Fruit fly (Drosophila melanogaster) whole organism, pupa: Measurements from ENCODE around the gene CHKov2.

ENCODE experiments used
- CG10348 ChIP-seq: fragments of 200-800 bp; sonication (Bioruptor generic); IDR thresholded peaks from 2 replicates; pipeline ENCODE4 v1.3.6; 2022; ENCODE audit warnings: missing biosample characterization, missing genetic modification characterization
- CG14655 ChIP-seq: fragments of 200-800 bp; sonication (Bioruptor generic); optimal IDR thresholded peaks from 3 replicates; lab custom pipeline; 2017; ENCODE audit warnings: mild to moderate bottlenecking, missing biosample characterization, missing genetic modification reagents, missing genetic modification characterization
- CG34367 ChIP-seq: fragments of 200-800 bp; sonication (Bioruptor generic); optimal IDR thresholded peaks from 2 replicates; lab custom pipeline; 2018; ENCODE audit warnings: missing biosample characterization, mild to moderate bottlenecking, missing genetic modification characterization
- CG4496 ChIP-seq: fragments of 200-800 bp; sonication (Bioruptor generic); IDR thresholded peaks from 3 replicates; pipeline ENCODE4 v1.3.6; 2022; ENCODE audit warnings: missing biosample characterization, missing genetic modification characterization
- CG9948 ChIP-seq: fragments of 200-800 bp; sonication (Bioruptor generic); optimal IDR thresholded peaks from 2 replicates; lab custom pipeline; 2018; ENCODE audit warnings: missing biosample characterization, mild to moderate bottlenecking, missing genetic modification characterization, moderate library complexity
- D1 ChIP-seq: fragments of 200-800 bp; sonication (Bioruptor generic); optimal IDR thresholded peaks from 2 replicates; lab custom pipeline; 2018; ENCODE audit warnings: missing biosample characterization, mild to moderate bottlenecking, missing genetic modification characterization, moderate library complexity
- EcR ChIP-seq: fragments of 200-800 bp; sonication (Bioruptor generic); optimal IDR thresholded peaks from 3 replicates; lab custom pipeline; 2019; ENCODE audit warnings: missing biosample characterization, missing genetic modification characterization, mild to moderate bottlenecking, moderate library complexity, missing genetic modification reagents
- Pif1A ChIP-seq: fragments of 200-800 bp; sonication (Bioruptor generic); optimal IDR thresholded peaks from 3 replicates; lab custom pipeline; 2016; ENCODE audit warnings: missing biosample characterization, missing genetic modification characterization
- Pif1B ChIP-seq: fragments of 200-800 bp; sonication (Bioruptor generic); optimal IDR thresholded peaks from 3 replicates; lab custom pipeline; 2016; ENCODE audit warnings: missing biosample characterization, missing genetic modification characterization
- Snoo ChIP-seq: fragments of 200-800 bp; sonication (Bioruptor generic); optimal IDR thresholded peaks from 3 replicates; lab custom pipeline; 2017; ENCODE audit warnings: missing biosample characterization, mild to moderate bottlenecking, missing genetic modification characterization, inconsistent platforms
- fd96Ca ChIP-seq: fragments of 200-800 bp; sonication (Bioruptor generic); IDR thresholded peaks from 3 replicates; pipeline ENCODE4 v1.3.6; 2022; ENCODE audit warnings: missing biosample characterization, missing genetic modification characterization

- TF ChIP-seq EcR (GFP tag; lab: Kevin White, UChicago) (no peak), CG14655 (no peak), CG34367 (tag; lab: Kevin White, UChicago) (no peak), Pif1A (GFP tag; lab: Kevin White, UChicago) (no peak), CG4496 (no peak), Snoo (tag; lab: Kevin White, UChicago) (no peak), CG10348 (GFP tag; lab: Robert Waterston, UW) (no peak), Pif1B (GFP tag; lab: Kevin White, UChicago) (no peak), CG9948 (tag; lab: Kevin White, UChicago) (no peak), fd96Ca (no peak), D1 (tag; lab: Kevin White, UChicago) (no peak)
Measured at dm6 chr3R:25285173-25285572, 45.8 kb downstream of the CHKov2 start, which contains the start of gene CG31104.
